Worm (Caenorhabditis elegans): Measurements from ENCODE around the gene clec-117.

clec-117 gene

DNA sequence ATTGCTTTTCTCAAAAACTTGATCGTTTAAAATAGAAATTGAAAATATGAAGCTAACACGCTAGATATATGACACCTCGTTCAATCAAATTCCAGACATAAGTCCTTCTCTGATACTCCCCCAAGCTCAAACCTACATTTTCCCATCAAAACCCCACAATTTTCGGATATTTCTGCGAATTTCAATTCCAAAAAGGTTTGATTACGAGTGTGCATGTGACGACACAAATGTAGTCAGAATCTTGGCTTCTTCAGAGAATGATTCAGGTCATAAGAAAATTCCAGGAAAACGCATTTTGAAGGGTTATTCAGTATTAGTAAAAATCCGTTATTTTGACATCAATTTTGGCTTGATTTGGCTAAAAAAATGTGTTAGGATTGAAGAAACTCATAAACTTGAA is 38.0 kb upstream of the clec-117 start (continued):
- no peak for TF ChIP-seq dpl-1 (GFP tag; optimal IDR thresholded peaks at IDR 0.05)

DNA sequence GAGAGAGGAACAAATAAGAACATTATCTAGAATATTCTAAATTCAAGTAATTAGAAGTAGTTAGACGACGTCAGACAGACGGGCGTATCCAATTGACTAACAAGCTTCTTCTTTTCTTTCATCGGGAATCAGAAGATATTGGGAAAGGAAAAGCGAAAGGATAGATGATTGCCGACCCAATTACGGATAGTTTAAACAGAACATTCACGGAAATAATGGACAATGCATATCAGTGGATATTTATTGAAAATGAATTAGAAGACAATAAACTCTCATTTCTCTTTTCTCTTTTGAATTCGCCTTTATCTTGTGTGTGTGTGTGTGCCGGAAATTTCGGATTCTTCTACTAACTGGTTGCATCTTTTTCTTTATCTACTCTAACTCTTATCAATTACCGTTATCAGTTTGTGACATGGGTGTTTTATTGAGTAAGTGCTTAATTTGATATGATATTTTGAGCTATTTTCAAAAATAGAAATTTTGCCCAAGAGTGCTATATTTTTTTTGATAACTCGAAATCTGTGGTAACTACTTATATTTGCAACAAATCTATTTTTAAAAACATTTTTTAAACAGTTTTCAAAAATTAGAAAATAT is 37.1 kb upstream of the clec-117 start:
- TF ChIP-seq aha-1 (tag) (peak; percentile 85), fos-1 (tag; optimal IDR thresholded peaks at IDR 0.05) (no peak), ctbp-1 (GFP tag; IDR thresholded peaks at IDR 0.05) (no peak), zfp-3 (GFP tag; conservative IDR thresholded peaks at IDR 0.05) (no peak), pqm-1 (tag; optimal IDR thresholded peaks at IDR 0.05) (peak; percentile 1), zip-11 (GFP tag; IDR thresholded peaks at IDR 0.05) (no peak), daf-19 (GFP tag; conservative IDR thresholded peaks at IDR 0.05) (no peak), daf-8 (GFP tag; IDR thresholded peaks at IDR 0.05) (no peak), nhr-237 (tag; optimal IDR thresholded peaks at IDR 0.05) (no peak), ZK546.5 (tag; optimal IDR thresholded peaks at IDR 0.05) (no peak), unc-62 (GFP tag; optimal IDR thresholded peaks at IDR 0.05 in 1 of 2) (peak in 1 of 2 experiments; percentile 60), unc-62 (tag; optimal IDR thresholded peaks at IDR 0.05) (no peak), spr-1 (tag; optimal IDR thresholded peaks at IDR 0.05) (no peak), ztf-11 (tag; optimal IDR thresholded peaks at IDR 0.05) (no peak)

DNA sequence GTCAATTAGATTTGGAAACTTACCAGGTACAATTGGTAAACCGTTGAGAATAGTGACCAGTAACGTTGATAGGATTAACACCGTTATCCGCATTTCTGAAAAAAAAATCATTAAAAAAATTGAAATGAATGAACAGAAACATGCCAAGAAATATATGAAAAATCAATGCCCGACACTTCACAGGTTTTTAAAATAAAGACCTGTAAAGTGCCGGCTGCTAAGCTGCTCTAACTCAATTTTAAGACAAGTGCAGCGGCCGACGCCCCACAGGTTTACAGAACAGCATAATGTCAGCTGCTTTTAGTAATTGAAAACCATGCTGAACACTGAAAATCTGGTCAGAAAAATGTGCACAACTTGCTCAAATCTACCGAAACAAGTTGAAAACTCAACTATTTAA is 35.6 kb upstream of the clec-117 start, which contains the start of gene cbn-1:
TSS of gene cbn-1 (minus strand) at position 101 of the 400 bp plus-strand sequence.
- TF ChIP-seq ama-1 (optimal IDR thresholded peaks at IDR 0.05) (no peak), jun-1 (tag; optimal IDR thresholded peaks at IDR 0.05) (no peak), nhr-6 (tag; optimal IDR thresholded peaks at IDR 0.05) (no peak), mep-1 (tag; optimal IDR thresholded peaks at IDR 0.05) (no peak), F10B5.3 (tag; optimal IDR thresholded peaks at IDR 0.05) (no peak), nhr-48 (tag; optimal IDR thresholded peaks at IDR 0.05) (no peak), daf-8 (GFP tag; IDR thresholded peaks at IDR 0.05) (no peak), lim-7 (GFP tag; IDR thresholded peaks at IDR 0.05) (no peak), rbr-2 (tag; optimal IDR thresholded peaks at IDR 0.05) (no peak), gei-8 (GFP tag; optimal IDR thresholded peaks at IDR 0.05) (no peak), F49E8.2 (tag; optimal IDR thresholded peaks at IDR 0.05; ENCODE audit: borderline replicate concordance) (no peak), ZK337.2 (GFP tag; IDR thresholded peaks at IDR 0.05) (no peak), fos-1 (tag; optimal IDR thresholded peaks at IDR 0.05) (no peak), ztf-11 (tag; optimal IDR thresholded peaks at IDR 0.05) (no peak)

DNA sequence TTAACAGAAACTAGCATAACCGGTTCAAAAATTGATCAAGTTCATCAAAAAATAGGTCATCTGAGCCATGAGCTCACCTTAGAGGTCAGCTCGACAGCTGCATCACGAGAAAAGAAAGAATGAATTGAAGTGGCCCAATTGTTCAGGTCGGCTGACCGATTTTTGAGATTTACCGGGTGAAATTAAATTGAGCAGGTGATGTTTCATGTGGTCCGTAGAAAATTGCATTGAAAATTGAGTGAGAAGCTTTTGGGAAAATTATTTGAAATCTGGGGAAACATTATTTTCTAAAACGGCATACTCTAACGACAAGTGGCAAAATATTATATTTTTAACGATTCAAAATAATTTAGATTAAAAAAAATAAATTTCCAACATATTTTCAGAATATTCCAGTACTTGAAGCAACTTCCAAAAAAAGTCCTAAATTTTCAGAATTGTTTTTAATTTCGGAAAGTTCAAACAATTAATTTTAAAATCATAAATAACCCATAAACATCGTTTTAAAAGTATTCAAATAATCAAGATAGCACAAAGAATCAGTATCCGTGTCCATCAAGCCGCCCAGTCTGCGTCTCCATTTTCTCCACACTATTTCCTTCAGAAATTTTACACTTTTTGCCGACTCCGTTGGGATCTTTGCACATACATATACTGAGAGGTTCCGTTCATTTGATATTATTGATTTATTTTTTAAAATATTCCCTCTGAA is 29.0 kb upstream of the clec-117 start, which contains the start of gene sgcb-1:
TSS of gene sgcb-1 (plus strand) at position 662 of the 712 bp plus-strand sequence.
- TF ChIP-seq nhr-77 (tag; optimal IDR thresholded peaks at IDR 0.05) (no peak), ceh-62 (tag; optimal IDR thresholded peaks at IDR 0.05) (no peak), hlh-11 (tag; optimal IDR thresholded peaks at IDR 0.05) (peak; percentile 6), unc-130 (GFP tag; optimal IDR thresholded peaks at IDR 0.05) (no peak), daf-8 (GFP tag; IDR thresholded peaks at IDR 0.05) (no peak), aha-1 (tag) (peak; percentile 56), madf-9 (GFP tag; conservative IDR thresholded peaks at IDR 0.05) (no peak), rbr-2 (tag; optimal IDR thresholded peaks at IDR 0.05) (no peak), skn-1 (tag; optimal IDR thresholded peaks at IDR 0.05) (no peak), nhr-25 (tag; optimal IDR thresholded peaks at IDR 0.05; ENCODE audit: borderline replicate concordance, insufficient read depth) (no peak), hlh-30 (tag; optimal IDR thresholded peaks at IDR 0.05; ENCODE audit: insufficient read depth) (peak; percentile 24), egl-27 (tag; optimal IDR thresholded peaks at IDR 0.05) (no peak), sdz-12 (GFP tag; optimal IDR thresholded peaks at IDR 0.05) (no peak), pqm-1 (tag; optimal IDR thresholded peaks at IDR 0.05) (no peak), php-3 (GFP tag; IDR thresholded peaks at IDR 0.05) (no peak), nhr-41 (GFP tag; IDR thresholded peaks at IDR 0.05) (no peak), unc-62 (GFP tag; optimal IDR thresholded peaks at IDR 0.05 in 1 of 2) (no peak), unc-62 (tag; optimal IDR thresholded peaks at IDR 0.05) (no peak), lin-1 (GFP tag; IDR thresholded peaks at IDR 0.05) (no peak), hmg-1.1 (GFP tag; IDR thresholded peaks at IDR 0.05) (no peak), dpl-1 (GFP tag; optimal IDR thresholded peaks at IDR 0.05) (no peak), madf-5 (GFP tag; IDR thresholded peaks at IDR 0.05) (no peak), dmd-6 (GFP tag; IDR thresholded peaks at IDR 0.05) (no peak), nhr-6 (tag; optimal IDR thresholded peaks at IDR 0.05) (no peak), set-16 (GFP tag; IDR thresholded peaks at IDR 0.05) (no peak)

Measured in whole organism, L4 larva.